Worm (Caenorhabditis elegans): Measurements from ENCODE around the gene Y7A5A.8.

DNA sequence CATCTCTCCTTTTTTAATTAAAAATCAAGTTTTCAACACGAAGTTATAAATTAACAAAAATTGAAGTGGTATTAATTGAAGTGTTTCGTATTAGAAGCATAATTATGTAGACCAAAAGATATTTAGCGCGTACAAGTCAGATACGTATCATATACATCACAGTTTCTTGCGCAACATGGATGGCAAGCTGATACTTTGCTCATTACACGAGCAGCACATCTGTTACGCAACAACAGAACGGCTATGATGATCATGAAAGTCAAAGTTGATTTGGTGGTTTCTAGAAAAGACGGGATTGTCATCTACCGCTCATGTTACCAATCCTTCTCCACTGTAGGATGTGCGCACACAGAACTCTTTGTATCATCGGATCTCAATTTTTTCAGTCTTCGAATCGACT, 7.7 kb upstream of the Y7A5A.8 start:
- no peak for TF ChIP-seq lin-39 (tag; optimal IDR thresholded peaks at IDR 0.05)
- TF ChIP-seq ztf-7 (tag; optimal IDR thresholded peaks at IDR 0.05) = no peak
- TF ChIP-seq skn-1 (tag; optimal IDR thresholded peaks at IDR 0.05) = no peak
- TF ChIP-seq dpl-1 (GFP tag; optimal IDR thresholded peaks at IDR 0.05) = no peak
- no peak for TF ChIP-seq zag-1 (tag; optimal IDR thresholded peaks at IDR 0.05)
- TF ChIP-seq lin-1 (GFP tag; IDR thresholded peaks at IDR 0.05) = no peak
- no peak for TF ChIP-seq R02D3.7 (tag; optimal IDR thresholded peaks at IDR 0.05)
- TF ChIP-seq lin-38 (GFP tag; IDR thresholded peaks at IDR 0.05) = no peak
